Worm (Caenorhabditis elegans) whole organism, late embryonic: ENCODE data around the gene pqn-87.
A peak's percentile ranks its signal among the peaks of the same experiment; 100 is the strongest.
"Not testable (repeated sequence)": the region's sequence is repeated elsewhere in the genome, so short reads cannot be mapped to it uniquely, and the experiment has no call there.

Source experiments
- C08G9.2 ChIP-seq: sonication (generic microtip); optimal IDR thresholded peaks from 2 replicates; lab custom pipeline; 2016; ENCODE audit warnings: mild to moderate bottlenecking, missing genetic modification characterization, moderate library complexity, missing compliant biosample characterization
- C38D4.7 ChIP-seq: fragments of 200-800 bp; sonication (Bioruptor generic); optimal IDR thresholded peaks from 2 replicates; lab custom pipeline; 2018; ENCODE audit warnings: mild to moderate bottlenecking, missing genetic modification characterization, moderate library complexity, missing compliant biosample characterization
- K09A11.1 ChIP-seq: sonication (generic microtip); optimal IDR thresholded peaks from 2 replicates; lab custom pipeline; 2017; ENCODE audit warnings: antibody characterized with exemption, mild to moderate bottlenecking, missing genetic modification characterization, missing compliant biosample characterization; ENCODE audit not compliant: insufficient read depth
- T23F11.4 ChIP-seq: fragments of 200-800 bp; sonication (Bioruptor generic); optimal IDR thresholded peaks from 2 replicates; lab custom pipeline; 2018; ENCODE audit warnings: mild to moderate bottlenecking, missing genetic modification characterization, missing compliant biosample characterization
- ahr-1 ChIP-seq: sonication (generic microtip); optimal IDR thresholded peaks from 2 replicates; lab custom pipeline; 2016; ENCODE audit warnings: missing genetic modification characterization, missing compliant biosample characterization
- ama-1 ChIP-seq: fragments of 150-350 bp; optimal IDR thresholded peaks from 2 replicates; lab custom pipeline; 2014
- ceh-14 ChIP-seq: sonication (generic microtip); optimal IDR thresholded peaks from 2 replicates; lab custom pipeline; 2016; ENCODE audit warnings: missing genotype, missing genetic modification characterization, missing compliant biosample characterization
- ceh-2 ChIP-seq: sonication (generic microtip); optimal IDR thresholded peaks from 2 replicates; lab custom pipeline; 2016; ENCODE audit warnings: missing genotype, missing genetic modification characterization, missing compliant biosample characterization
- ceh-22 ChIP-seq: sonication (generic microtip); optimal IDR thresholded peaks from 2 replicates; lab custom pipeline; 2017; ENCODE audit warnings: missing biosample characterization, missing genetic modification characterization
- ceh-24 ChIP-seq: sonication (generic microtip); optimal IDR thresholded peaks from 2 replicates; lab custom pipeline; 2016; ENCODE audit warnings: mild to moderate bottlenecking, missing genetic modification characterization, missing compliant biosample characterization
- ceh-30 ChIP-seq: fragments of 150-350 bp; optimal IDR thresholded peaks from 2 replicates; lab custom pipeline; 2014; ENCODE audit warnings: missing biosample characterization, missing genetic modification characterization
- ceh-31 ChIP-seq: sonication (generic microtip); optimal IDR thresholded peaks from 2 replicates; lab custom pipeline; 2016; ENCODE audit warnings: missing genetic modification characterization, missing compliant biosample characterization
- ceh-34 ChIP-seq: sonication (generic microtip); optimal IDR thresholded peaks from 2 replicates; lab custom pipeline; 2016; ENCODE audit warnings: mild to moderate bottlenecking, missing genetic modification characterization, missing compliant biosample characterization
- ceh-45 ChIP-seq: fragments of 200-800 bp; sonication (Bioruptor generic); IDR thresholded peaks from 2 replicates; pipeline ENCODE4 v1.3.6; 2022; ENCODE audit warnings: missing genetic modification reagents, missing genetic modification characterization, missing compliant biosample characterization
- ceh-6 ChIP-seq: fragments of 200-800 bp; sonication (Bioruptor generic); optimal IDR thresholded peaks from 2 replicates; lab custom pipeline; 2018; ENCODE audit warnings: mild to moderate bottlenecking, missing genetic modification characterization, missing compliant biosample characterization
- che-1 ChIP-seq: sonication (generic microtip); optimal IDR thresholded peaks from 2 replicates; lab custom pipeline; 2016; ENCODE audit warnings: mild to moderate bottlenecking, missing genetic modification characterization, missing compliant biosample characterization
- dmd-4 ChIP-seq: sonication (generic microtip); optimal IDR thresholded peaks from 2 replicates; lab custom pipeline; 2016; ENCODE audit warnings: borderline replicate concordance, missing genetic modification characterization, missing compliant biosample characterization
- dve-1 ChIP-seq: sonication (generic microtip); optimal IDR thresholded peaks from 2 replicates; lab custom pipeline; 2017; ENCODE audit warnings: antibody characterized with exemption, mild to moderate bottlenecking, missing genetic modification characterization, missing compliant biosample characterization
- elt-2 ChIP-seq: sonication (generic microtip); optimal IDR thresholded peaks from 2 replicates; lab custom pipeline; 2016; ENCODE audit warnings: missing genetic modification reagents, missing genetic modification characterization, missing compliant biosample characterization
- ets-4 ChIP-seq: sonication (generic microtip); optimal IDR thresholded peaks from 2 replicates; lab custom pipeline; 2016; ENCODE audit warnings: missing genetic modification characterization, missing compliant biosample characterization
- eyg-1 ChIP-seq: sonication (generic microtip); optimal IDR thresholded peaks from 2 replicates; lab custom pipeline; 2016; ENCODE audit warnings: missing genotype, missing genetic modification characterization, missing compliant biosample characterization
- fax-1 ChIP-seq: sonication (generic microtip); optimal IDR thresholded peaks from 2 replicates; lab custom pipeline; 2016; ENCODE audit warnings: missing genotype, missing genetic modification characterization, missing compliant biosample characterization
- fkh-10 ChIP-seq: fragments of 150-350 bp; optimal IDR thresholded peaks from 2 replicates; lab custom pipeline; 2014; ENCODE audit warnings: missing biosample characterization, missing genetic modification reagents, missing genetic modification characterization
- gmeb-2 ChIP-seq: sonication (generic microtip); optimal IDR thresholded peaks from 2 replicates; lab custom pipeline; 2016; ENCODE audit warnings: missing genetic modification characterization, inconsistent platforms, missing compliant biosample characterization
- hlh-15 ChIP-seq: sonication (generic microtip); optimal IDR thresholded peaks from 2 replicates; lab custom pipeline; 2016; ENCODE audit warnings: missing genetic modification characterization, missing compliant biosample characterization
- hlh-30 ChIP-seq: sonication (generic microtip); optimal IDR thresholded peaks from 2 replicates; lab custom pipeline; 2017; ENCODE audit warnings: antibody characterized with exemption, missing genetic modification characterization, missing compliant biosample characterization; ENCODE audit not compliant: insufficient read depth
- hlh-6 ChIP-seq: sonication (generic microtip); optimal IDR thresholded peaks from 2 replicates; lab custom pipeline; 2016; ENCODE audit warnings: missing genotype, missing genetic modification characterization, missing compliant biosample characterization
- hlh-8 ChIP-seq: sonication (generic microtip); optimal IDR thresholded peaks from 2 replicates; lab custom pipeline; 2016; ENCODE audit warnings: missing genotype, missing genetic modification characterization, missing compliant biosample characterization
- lim-6 ChIP-seq: sonication (generic microtip); optimal IDR thresholded peaks from 2 replicates; lab custom pipeline; 2016; ENCODE audit warnings: missing genetic modification characterization, missing compliant biosample characterization
- mec-3 ChIP-seq: sonication (generic microtip); optimal IDR thresholded peaks from 2 replicates; lab custom pipeline; 2016; ENCODE audit warnings: borderline replicate concordance, missing genetic modification characterization, missing compliant biosample characterization
- nfya-1 ChIP-seq: sonication (generic microtip); optimal IDR thresholded peaks from 2 replicates; lab custom pipeline; 2017; ENCODE audit warnings: missing genetic modification characterization, mild to moderate bottlenecking, missing compliant biosample characterization, antibody characterized with exemption, moderate library complexity
- nhr-11 ChIP-seq: fragments of 150-350 bp; optimal IDR thresholded peaks from 2 replicates; lab custom pipeline; 2014; ENCODE audit warnings: missing biosample characterization, missing genetic modification characterization
- nhr-232 ChIP-seq: sonication (generic microtip); optimal IDR thresholded peaks from 2 replicates; lab custom pipeline; 2016; ENCODE audit warnings: missing genetic modification characterization, missing compliant biosample characterization
- npax-4 ChIP-seq: sonication (generic microtip); optimal IDR thresholded peaks from 2 replicates; lab custom pipeline; 2016; ENCODE audit warnings: missing genetic modification characterization, missing compliant biosample characterization
- pat-9 ChIP-seq: fragments of 200-800 bp; sonication (Bioruptor generic); optimal IDR thresholded peaks from 2 replicates; lab custom pipeline; 2018; ENCODE audit warnings: mild to moderate bottlenecking, missing genetic modification characterization, moderate library complexity, missing compliant biosample characterization
- pax-1 ChIP-seq: fragments of 150-350 bp; optimal IDR thresholded peaks from 2 replicates; lab custom pipeline; 2014; ENCODE audit warnings: missing biosample characterization, missing genetic modification characterization
- pha-4 ChIP-seq: fragments of 150-350 bp; optimal IDR thresholded peaks from 2 replicates; lab custom pipeline; 2018; ENCODE audit warnings: missing biosample characterization, missing genetic modification reagents, missing genetic modification characterization
- ref-2 ChIP-seq: sonication (generic microtip); optimal IDR thresholded peaks from 2 replicates; lab custom pipeline; 2016; ENCODE audit warnings: missing genetic modification characterization, missing compliant biosample characterization
- unc-55 ChIP-seq: sonication (generic microtip); optimal IDR thresholded peaks from 2 replicates; lab custom pipeline; 2017; ENCODE audit warnings: missing biosample characterization, missing genetic modification reagents, missing genetic modification characterization

The pqn-87 gene

DNA sequence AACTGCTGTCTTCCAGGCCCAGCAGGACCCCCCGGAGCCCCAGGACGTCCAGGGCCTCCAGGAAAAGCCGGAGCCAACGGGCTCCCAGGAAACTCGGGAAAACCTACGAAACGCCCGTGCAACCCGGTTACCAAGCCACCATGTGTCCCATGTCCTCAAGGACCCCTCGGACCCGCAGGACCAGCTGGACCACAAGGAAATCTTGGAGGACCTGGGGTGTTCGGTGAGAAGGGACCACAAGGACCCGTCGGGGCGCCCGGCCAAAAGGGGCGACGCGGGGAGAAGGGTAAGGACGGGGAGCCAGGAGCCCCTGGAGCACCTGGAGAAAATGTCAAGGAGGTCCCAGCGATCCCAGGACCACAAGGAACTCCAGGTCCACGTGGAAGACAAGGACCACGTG is 49.5 kb downstream of the pqn-87 start (continued):
- TF ChIP-seq dmd-4 (no peak), nhr-11 (tag; lab: Kevin White, UChicago) (no peak), ceh-34 (tag; lab: Kevin White, UChicago) (no peak), mec-3 (tag; lab: Kevin White, UChicago) (no peak), T23F11.4 (GFP tag; lab: Kevin White, UChicago) (no peak), nhr-232 (no peak), che-1 (tag; lab: Kevin White, UChicago) (no peak), ama-1 (lab: Kevin White, UChicago) (no peak), nfya-1 (no peak), unc-55 (GFP tag; lab: Kevin White, UChicago) (no peak), pha-4 (tag; lab: Kevin White, UChicago) (no peak), elt-2 (no peak), ahr-1 (no peak), ceh-45 (GFP tag; lab: Robert Waterston, UW) (0 out of 2 replicates have a peak, but pooled peaks have one; percentile 10), pat-9 (tag; lab: Kevin White, UChicago) (no peak), K09A11.1 (no peak), fkh-10 (no peak), C08G9.2 (peak; percentile 35), eyg-1 (no peak), ceh-14 (tag; lab: Kevin White, UChicago) (no peak), ets-4 (tag; lab: Kevin White, UChicago) (no peak), hlh-6 (no peak), gmeb-2 (tag; lab: Kevin White, UChicago) (no peak)

DNA sequence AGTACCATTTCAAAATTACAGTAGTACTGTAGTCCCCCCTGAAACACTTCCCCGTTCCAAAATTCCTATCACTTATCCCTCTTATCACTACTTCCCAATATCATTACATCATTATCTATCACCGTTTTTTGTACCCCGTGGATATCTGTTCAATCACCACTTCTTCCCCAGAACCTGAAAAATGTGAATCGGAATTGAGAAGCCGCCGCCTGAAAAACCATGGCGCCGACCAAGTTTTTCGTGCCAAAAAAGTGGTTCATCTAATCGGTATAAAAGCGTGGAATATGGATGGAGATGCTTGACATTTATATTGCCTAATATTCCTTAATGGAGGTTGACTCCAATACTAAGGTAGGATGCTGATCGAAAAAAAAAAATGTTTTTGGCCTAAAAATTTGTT is 52.6 kb downstream of the pqn-87 start, which contains the start of gene rol-1:
Gene rol-1, plus strand, starts transcription at position 301 of the 400 bp plus-strand sequence.
- no peak for TF ChIP-seq ceh-30 (tag; lab: Kevin White, UChicago)
- no peak for TF ChIP-seq pax-1
- TF ChIP-seq nhr-232, result no peak
- no peak for TF ChIP-seq hlh-6
- TF ChIP-seq lim-6 (tag; lab: Kevin White, UChicago), result no peak
- TF ChIP-seq fax-1, result no peak
- TF ChIP-seq ref-2, result no peak

DNA sequence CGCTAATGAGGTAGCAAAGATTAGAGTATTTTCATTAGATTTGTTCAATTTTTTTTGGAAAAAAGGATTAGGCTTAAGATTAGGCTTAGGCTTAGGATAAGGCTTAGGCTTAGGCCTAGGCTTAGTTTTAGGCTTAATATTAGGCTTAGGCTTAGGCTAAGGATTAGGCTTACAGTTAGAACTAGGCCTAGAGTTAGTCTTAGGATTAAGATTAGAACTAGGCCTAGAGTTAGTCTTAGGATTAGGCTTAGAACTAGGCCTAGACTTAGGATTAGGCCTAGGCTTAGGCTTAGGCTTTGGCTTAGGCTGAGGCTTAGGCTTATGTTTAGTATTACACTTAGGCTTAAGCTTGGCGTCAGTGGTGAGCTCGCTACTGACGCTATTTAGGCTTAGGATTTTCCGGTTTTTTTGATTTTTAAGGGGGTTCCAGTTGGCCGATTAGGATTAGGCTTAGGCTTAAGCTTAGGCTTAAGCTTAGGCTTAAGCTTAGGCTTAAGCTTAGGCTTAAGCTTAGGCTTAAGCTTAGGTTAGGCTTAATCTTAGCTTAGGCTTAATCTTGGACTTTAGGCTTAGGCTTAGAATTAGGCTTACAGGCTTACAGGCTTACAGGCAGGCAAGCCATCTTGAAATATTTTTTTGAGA is 55.3 kb downstream of the pqn-87 start:
- peak; percentile 99 for TF ChIP-seq dve-1 (tag; lab: Kevin White, UChicago)
- no peak for TF ChIP-seq pax-1

DNA sequence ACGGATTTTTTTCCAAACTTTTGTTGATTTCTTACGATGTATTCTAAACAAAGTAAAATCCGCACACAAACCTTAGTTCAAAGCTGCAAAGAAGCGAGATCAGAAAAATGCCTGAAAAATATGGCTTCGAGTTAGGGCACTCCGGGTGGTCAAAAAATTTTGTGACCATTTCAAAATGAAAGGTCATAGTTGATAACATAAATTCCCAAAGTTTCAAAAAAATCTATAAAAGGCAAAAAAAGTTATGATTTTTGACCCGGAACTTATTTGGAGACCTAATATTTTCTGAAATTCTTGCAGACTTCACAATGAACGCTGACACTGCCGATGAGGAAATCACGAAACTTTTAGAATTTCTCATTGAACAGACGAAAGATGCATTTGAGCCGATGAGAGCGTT is 60.3 kb downstream of the pqn-87 start, which contains the start of gene Y57A10A.8:
Gene Y57A10A.8, plus strand, starts transcription at position 301 of the 400 bp plus-strand sequence.
- TF ChIP-seq hlh-15 (tag; lab: Kevin White, UChicago); hlh-30 (tag; lab: Kevin White, UChicago); ceh-6 (GFP tag; lab: Kevin White, UChicago): not testable (repeated sequence)

DNA sequence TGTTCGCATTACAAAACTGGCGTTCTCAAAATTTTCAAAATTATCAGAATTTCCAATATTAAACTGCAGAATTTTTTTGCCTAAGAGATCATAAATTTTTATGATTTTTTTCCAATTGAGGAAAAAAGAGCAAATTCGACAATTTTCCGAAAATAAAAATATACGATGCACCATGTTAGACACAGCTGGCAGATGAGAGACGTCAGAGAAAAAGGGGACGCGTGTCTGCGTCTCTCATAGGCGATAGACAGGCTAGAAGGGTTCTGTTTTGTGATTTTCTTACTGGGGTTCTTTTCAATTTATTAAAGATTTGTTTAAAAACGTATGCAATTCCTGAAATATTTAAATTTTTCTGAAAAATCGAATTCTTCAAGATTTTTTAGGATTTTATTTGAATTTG is 61.9 kb downstream of the pqn-87 start:
- no peak for TF ChIP-seq unc-55 (GFP tag; lab: Kevin White, UChicago)
- TF ChIP-seq nhr-11 (tag; lab: Kevin White, UChicago), result no peak
- no peak for TF ChIP-seq ceh-31 (tag; lab: Kevin White, UChicago)
- TF ChIP-seq ceh-24, result no peak
- TF ChIP-seq fkh-10, result no peak
- TF ChIP-seq ceh-2 (tag; lab: Kevin White, UChicago), result no peak
- no peak for TF ChIP-seq lim-6 (tag; lab: Kevin White, UChicago)
- TF ChIP-seq ceh-22, result no peak
- no peak for TF ChIP-seq nfya-1
- no peak for TF ChIP-seq npax-4 (tag; lab: Kevin White, UChicago)
- TF ChIP-seq C38D4.7 (GFP tag; lab: Kevin White, UChicago), result no peak
- TF ChIP-seq ahr-1, result no peak
- no peak for TF ChIP-seq hlh-8 (tag; lab: Kevin White, UChicago)
- TF ChIP-seq, all 69 proteins: peak for 0
